Fruit fly (Drosophila melanogaster) whole organism, embryonic: Measurements from ENCODE around the gene MYPT-75D.

Experiments
- Bgb ChIP-seq: fragments of 200-800 bp; sonication (Bioruptor generic); IDR thresholded peaks from 2 replicates; pipeline ENCODE4 v1.3.6; 2022; ENCODE audit warnings: missing biosample characterization, missing genetic modification characterization; ENCODE audit not compliant: partially characterized antibody
- Dp ChIP-seq: fragments of 200-800 bp; sonication (Bioruptor generic); optimal IDR thresholded peaks from 2 replicates; lab custom pipeline; 2018; ENCODE audit warnings: missing biosample characterization, mild to moderate bottlenecking, missing genetic modification characterization, moderate library complexity
- bab2 ChIP-seq: fragments of 200-800 bp; sonication (Bioruptor generic); optimal IDR thresholded peaks from 2 replicates; lab custom pipeline; 2016; ENCODE audit warnings: missing biosample characterization, missing genetic modification characterization
- tna ChIP-seq: fragments of 200-800 bp; sonication (Bioruptor generic); IDR thresholded peaks from 2 replicates; pipeline ENCODE4 v1.3.6; 2022; ENCODE audit warnings: missing biosample characterization, missing genetic modification characterization; ENCODE audit not compliant: partially characterized antibody

DNA sequence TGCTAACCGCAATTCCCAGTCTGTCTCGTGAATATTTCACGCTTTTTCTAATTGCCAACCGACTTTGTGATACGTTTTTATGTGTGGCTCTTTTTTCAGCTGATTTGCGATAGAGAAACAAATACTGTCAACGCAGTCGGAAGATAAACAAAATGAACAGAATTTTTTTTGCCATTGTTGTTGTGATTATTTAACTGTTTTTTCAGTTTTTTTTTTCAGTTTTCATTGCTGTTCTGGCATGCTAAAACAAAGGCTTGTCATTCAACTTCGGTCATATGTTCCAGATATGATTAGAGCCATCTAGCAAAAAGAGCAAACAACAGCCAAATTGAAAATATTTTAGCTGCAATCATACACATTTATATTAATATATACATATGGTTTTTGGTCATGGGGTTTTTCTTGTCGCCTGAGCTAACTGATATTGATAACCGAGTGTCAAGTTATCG is 6.5 kb downstream of the MYPT-75D start:
- no peak for TF ChIP-seq bab2 (GFP tag; lab: Kevin White, UChicago)
- TF ChIP-seq tna, result no peak
- TF ChIP-seq Bgb, result no peak
- TF ChIP-seq Dp (GFP tag; lab: Kevin White, UChicago), result no peak
